Fruit fly (Drosophila melanogaster) whole organism, wandering third instar larva: ENCODE results near the gene CG13793.

ENCODE experiments used
- Abd-B ChIP-seq: fragments of >200 bp; optimal IDR thresholded peaks from 2 replicates; lab custom pipeline; 2017; ENCODE audit warnings: missing biosample characterization, missing genetic modification characterization
- CG32264 ChIP-seq: fragments of 200-800 bp; sonication (Bioruptor generic); optimal IDR thresholded peaks from 2 replicates; lab custom pipeline; 2016; ENCODE audit warnings: missing biosample characterization, missing genetic modification characterization
- CG9705 ChIP-seq: fragments of 200-800 bp; sonication (Bioruptor generic); optimal IDR thresholded peaks from 2 replicates; lab custom pipeline; 2018; ENCODE audit warnings: missing biosample characterization, mild to moderate bottlenecking, missing genetic modification characterization
- CrebA ChIP-seq: fragments of 200-800 bp; sonication (Bioruptor generic); optimal IDR thresholded peaks from 2 replicates; lab custom pipeline; 2016; ENCODE audit warnings: missing biosample characterization, mild to moderate bottlenecking, missing genetic modification characterization, borderline replicate concordance
- Dfd ChIP-seq: fragments of >200 bp; optimal IDR thresholded peaks from 2 replicates; lab custom pipeline; 2017; ENCODE audit warnings: missing biosample characterization, missing genetic modification characterization
- Dif ChIP-seq: fragments of 200-275, 200-300 bp; sonication (Bioruptor generic); optimal IDR thresholded peaks from 2 replicates; lab custom pipeline; 2018; ENCODE audit warnings: missing biosample characterization, missing genetic modification characterization; ENCODE audit not compliant: partially characterized antibody
- GATAd ChIP-seq: sonication (Bioruptor generic); optimal IDR thresholded peaks from 2 replicates; lab custom pipeline; 2016; ENCODE audit warnings: missing biosample characterization, missing genetic modification characterization
- HLH106 ChIP-seq: fragments of 200-800 bp; optimal IDR thresholded peaks from 3 replicates; lab custom pipeline; 2019; ENCODE audit warnings: missing biosample characterization, mild to moderate bottlenecking, missing genetic modification characterization, moderate library complexity
- Hnf4 ChIP-seq: fragments of 200-800 bp; sonication (Bioruptor generic); optimal IDR thresholded peaks from 2 replicates; lab custom pipeline; 2016; ENCODE audit warnings: missing biosample characterization, mild to moderate bottlenecking, missing genetic modification characterization
- Hr78 ChIP-seq: fragments of >200 bp; optimal IDR thresholded peaks from 2 replicates; lab custom pipeline; 2017; ENCODE audit warnings: missing biosample characterization, missing genetic modification characterization
- Hr83 ChIP-seq: fragments of 200-300 bp; sonication (Bioruptor generic); optimal IDR thresholded peaks from 2 replicates; lab custom pipeline; 2016; ENCODE audit warnings: missing biosample characterization, mild to moderate bottlenecking, missing genetic modification characterization, moderate library complexity; ENCODE audit not compliant: poor library complexity, severe bottlenecking
- Jra ChIP-seq: sonication (Bioruptor generic); optimal IDR thresholded peaks from 2 replicates; lab custom pipeline; 2016; ENCODE audit warnings: missing biosample characterization, missing genetic modification characterization
- Mio ChIP-seq: sonication (Bioruptor generic); optimal IDR thresholded peaks from 2 replicates; lab custom pipeline; 2016; ENCODE audit warnings: missing biosample characterization, missing genetic modification characterization
- Myc ChIP-seq: fragments of >200 bp; optimal IDR thresholded peaks from 2 replicates; lab custom pipeline; 2017
- N ChIP-seq: fragments of >200 bp; optimal IDR thresholded peaks from 2 replicates; lab custom pipeline; 2018; ENCODE audit warnings: missing biosample characterization, missing external identifiers, missing genetic modification characterization
- OdsH ChIP-seq: fragments of 200-800 bp; sonication (Bioruptor generic); optimal IDR thresholded peaks from 2 replicates; lab custom pipeline; 2016; ENCODE audit warnings: missing biosample characterization, mild to moderate bottlenecking, missing genetic modification characterization
- Rel ChIP-seq, 2 experiments: fragments of 200-800 bp; sonication (Bioruptor generic) in 1 of 2; optimal IDR thresholded peaks; 2 replicates in 1 of 2; 3 replicates in 1 of 2; lab custom pipeline; 2016 to 2019; ENCODE audit warnings: mild to moderate bottlenecking in 2 of 2, missing biosample characterization in 2 of 2, missing genetic modification characterization in 2 of 2, moderate library complexity in 1 of 2
- Sp1 ChIP-seq: fragments of 200-800 bp; sonication (Bioruptor generic); optimal IDR thresholded peaks from 3 replicates; lab custom pipeline; 2019; ENCODE audit warnings: missing biosample characterization, mild to moderate bottlenecking, missing genetic modification characterization, moderate library complexity
- Vsx2 ChIP-seq: fragments of 200-300, 225-300 bp; sonication (Bioruptor generic); optimal IDR thresholded peaks from 2 replicates; lab custom pipeline; 2018; ENCODE audit warnings: missing biosample characterization, missing genetic modification characterization; ENCODE audit not compliant: partially characterized antibody
- br ChIP-seq: fragments of 200-800 bp; sonication (Bioruptor generic); optimal IDR thresholded peaks from 2 replicates; lab custom pipeline; 2016; ENCODE audit warnings: missing biosample characterization, missing genetic modification characterization
- brk ChIP-seq: fragments of 200-800 bp; sonication (Bioruptor generic); optimal IDR thresholded peaks from 2 replicates; lab custom pipeline; 2016; ENCODE audit warnings: missing biosample characterization, mild to moderate bottlenecking, missing genetic modification characterization
- dl ChIP-seq, 2 experiments: fragments of 175-275, 200-275 bp in 1 of 2; fragments of 200-275 bp in 1 of 2; sonication (Bioruptor generic); optimal IDR thresholded peaks; lab custom pipeline; 2018; ENCODE audit warnings: mild to moderate bottlenecking in 2 of 2, missing biosample characterization in 2 of 2, missing genetic modification characterization in 2 of 2, moderate library complexity in 2 of 2; ENCODE audit not compliant: partially characterized antibody in 2 of 2, insufficient read depth in 1 of 2
- dmrt93B ChIP-seq: fragments of 200-800 bp; sonication (Bioruptor generic); optimal IDR thresholded peaks from 2 replicates; lab custom pipeline; 2018; ENCODE audit warnings: missing biosample characterization, mild to moderate bottlenecking, missing genetic modification characterization
- dsf ChIP-seq: sonication (Bioruptor generic); optimal IDR thresholded peaks from 2 replicates; lab custom pipeline; 2016; ENCODE audit warnings: missing biosample characterization, missing genetic modification characterization, borderline replicate concordance
- ey ChIP-seq: fragments of 200-800 bp; sonication (Bioruptor generic); optimal IDR thresholded peaks from 2 replicates; lab custom pipeline; 2016; ENCODE audit warnings: missing biosample characterization, missing genetic modification characterization
- foxo ChIP-seq, 2 experiments: fragments of 200-800 bp; sonication (Bioruptor generic); optimal IDR thresholded peaks; 2 replicates in 1 of 2; 3 replicates in 1 of 2; lab custom pipeline; 2016 to 2017; ENCODE audit warnings: missing biosample characterization in 2 of 2, missing genetic modification characterization in 2 of 2
- fru ChIP-seq: fragments of 200-800 bp; sonication (Bioruptor generic); optimal IDR thresholded peaks from 3 replicates; lab custom pipeline; 2016; ENCODE audit warnings: missing biosample characterization, mild to moderate bottlenecking, missing genetic modification characterization
- h ChIP-seq: fragments of 200-800 bp; sonication (Bioruptor generic); optimal IDR thresholded peaks from 3 replicates; lab custom pipeline; 2016; ENCODE audit warnings: missing biosample characterization, mild to moderate bottlenecking, missing genetic modification characterization
- jim ChIP-seq: fragments of 175-275, 200-325 bp; sonication (Bioruptor generic); optimal IDR thresholded peaks from 2 replicates; lab custom pipeline; 2016; ENCODE audit warnings: missing biosample characterization, mild to moderate bottlenecking, missing genetic modification characterization
- lola ChIP-seq: fragments of >200 bp; optimal IDR thresholded peaks from 2 replicates; lab custom pipeline; 2017; ENCODE audit warnings: missing biosample characterization, missing genetic modification characterization
- pan ChIP-seq: fragments of >200 bp; optimal IDR thresholded peaks from 2 replicates; lab custom pipeline; 2017
- psq ChIP-seq: fragments of 200-800 bp; sonication (Bioruptor generic); optimal IDR thresholded peaks from 3 replicates; lab custom pipeline; 2017; ENCODE audit warnings: missing biosample characterization, mild to moderate bottlenecking, missing genetic modification characterization, moderate library complexity
- rgr ChIP-seq: fragments of 200-800 bp; sonication (Bioruptor generic); optimal IDR thresholded peaks from 3 replicates; lab custom pipeline; 2016; ENCODE audit warnings: missing biosample characterization, mild to moderate bottlenecking, missing genetic modification characterization
- sage ChIP-seq: fragments of 200-800 bp; sonication (Bioruptor generic); optimal IDR thresholded peaks from 2 replicates; lab custom pipeline; 2016; ENCODE audit warnings: missing biosample characterization, mild to moderate bottlenecking, missing genetic modification characterization
- sv ChIP-seq: fragments of 200-800 bp; sonication (Bioruptor generic); optimal IDR thresholded peaks from 3 replicates; lab custom pipeline; 2016; ENCODE audit warnings: missing biosample characterization, missing genetic modification characterization
- tai ChIP-seq: sonication (Bioruptor generic); optimal IDR thresholded peaks from 2 replicates; lab custom pipeline; 2016; ENCODE audit warnings: missing biosample characterization, missing genetic modification characterization
- usp ChIP-seq: fragments of >200 bp; optimal IDR thresholded peaks from 2 replicates; lab custom pipeline; 2017; ENCODE audit warnings: missing biosample characterization, missing genetic modification characterization
- woc ChIP-seq: sonication (Bioruptor generic); optimal IDR thresholded peaks from 2 replicates; lab custom pipeline; 2016; ENCODE audit warnings: missing biosample characterization, mild to moderate bottlenecking, missing genetic modification characterization

The CG13793 gene

dm6 chr2L:7703534-7703933 is 15.8 kb downstream of the CG13793 start:
- TF ChIP-seq br (GFP tag; lab: Kevin White, UChicago) (peak; percentile 84), fru (GFP tag; lab: Kevin White, UChicago) (peak; percentile 79), Hr83 (no peak), Sp1 (peak; percentile 77), Jra (peak; percentile 34), dmrt93B (peak; percentile 61), h (GFP tag; lab: Kevin White, UChicago) (peak; percentile 77), woc (GFP tag; lab: Kevin White, UChicago) (peak; percentile 37), OdsH (GFP tag; lab: Kevin White, UChicago) (peak; percentile 79), Hnf4 (GFP tag; lab: Kevin White, UChicago) (peak; percentile 67), psq (GFP tag; lab: Kevin White, UChicago) (peak; percentile 67), lola (no peak), CG9705 (GFP tag; lab: Kevin White, UChicago) (peak; percentile 42), ey (GFP tag; lab: Kevin White, UChicago) (peak; percentile 82), Hr78 (GFP tag; lab: Kevin White, UChicago) (no peak), tai (GFP tag; lab: Kevin White, UChicago) (peak; percentile 75), rgr (GFP tag; lab: Kevin White, UChicago) (peak; percentile 74), pan (lab: Kevin White, UChicago) (no peak), HLH106 (tag; lab: Kevin White, UChicago) (peak; percentile 82), CG32264 (peak; percentile 30), dl (GFP tag; optimal IDR thresholded peaks at IDR 0.05; lab: Kevin White, UChicago; ENCODE audit: insufficient read depth in 1 of 2, partially characterized antibody in 2 of 2) (no peak), foxo (GFP tag; optimal IDR thresholded peaks at IDR 0.05; lab: Kevin White, UChicago) (peak in 1 of 2 experiments; percentile 79), Dfd (GFP tag; lab: Kevin White, UChicago) (no peak), jim (GFP tag; lab: Kevin White, UChicago) (no peak), Vsx2 (GFP tag; lab: Kevin White, UChicago) (no peak)

DNA sequence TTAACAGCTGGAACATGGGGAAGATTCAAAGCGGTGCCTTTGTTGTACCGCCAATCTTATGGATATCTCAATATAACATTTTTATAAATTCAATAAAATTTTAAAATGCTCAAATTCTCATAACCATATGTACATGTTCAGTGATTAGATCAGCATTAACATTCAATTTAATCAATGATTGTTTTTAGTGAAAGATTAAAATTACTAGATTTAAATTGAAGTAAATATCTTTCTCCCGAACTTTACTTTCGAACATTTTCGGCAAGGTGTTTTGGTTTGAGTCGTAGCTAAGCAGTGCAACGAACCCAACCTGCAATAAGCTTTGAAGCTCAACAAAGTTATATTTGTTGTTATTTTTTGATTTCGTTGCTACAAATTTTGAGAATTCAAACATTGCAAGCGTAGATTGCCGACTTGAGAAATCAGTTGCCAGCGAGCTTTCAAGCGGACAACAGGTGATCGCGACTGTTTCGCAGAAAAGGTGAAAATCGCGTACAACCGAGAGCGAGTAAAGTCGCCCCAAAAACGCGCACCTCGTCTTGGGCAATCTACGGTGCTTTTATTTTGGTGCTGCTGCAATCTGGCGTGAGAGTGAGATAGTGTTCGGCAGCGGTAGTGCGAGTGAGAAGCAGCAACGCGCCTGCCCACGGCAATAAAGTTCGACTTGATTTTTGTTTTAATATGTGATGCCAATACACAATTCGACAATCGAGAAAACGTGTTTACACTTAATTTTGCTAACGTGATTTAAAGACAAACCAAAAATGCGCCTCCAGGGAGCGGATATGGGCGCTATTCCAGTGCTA is 16.7 kb downstream of the CG13793 start, which contains the start of gene Tep3:
TSS of gene Tep3 (plus strand) at position 423 of the 806 bp plus-strand sequence.
- TF ChIP-seq CrebA (GFP tag; lab: Kevin White, UChicago) (peak; percentile 2), pan (lab: Kevin White, UChicago) (no peak), Dfd (GFP tag; lab: Kevin White, UChicago) (no peak), Sp1 (no peak), Mio (GFP tag; lab: Kevin White, UChicago) (no peak), brk (GFP tag; lab: Kevin White, UChicago) (peak; percentile 5), h (GFP tag; lab: Kevin White, UChicago) (peak; percentile 42), jim (GFP tag; lab: Kevin White, UChicago) (no peak), Myc (lab: Kevin White, UChicago) (peak; percentile 48), sv (GFP tag; lab: Kevin White, UChicago) (peak; percentile 37), woc (GFP tag; lab: Kevin White, UChicago) (no peak), Rel (GFP tag; optimal IDR thresholded peaks at IDR 0.05; lab: Kevin White, UChicago) (no peak), Rel (tag; optimal IDR thresholded peaks at IDR 0.05; lab: Kevin White, UChicago) (no peak), br (GFP tag; lab: Kevin White, UChicago) (no peak), lola (no peak), Hr83 (no peak), rgr (GFP tag; lab: Kevin White, UChicago) (peak; percentile 43), Hr78 (GFP tag; lab: Kevin White, UChicago) (no peak), HLH106 (tag; lab: Kevin White, UChicago) (peak; percentile 42), dmrt93B (no peak), ey (GFP tag; lab: Kevin White, UChicago) (peak; percentile 38), GATAd (GFP tag; lab: Kevin White, UChicago) (no peak), CG32264 (no peak), usp (no peak), OdsH (GFP tag; lab: Kevin White, UChicago) (no peak), dsf (GFP tag; lab: Kevin White, UChicago) (no peak), fru (GFP tag; lab: Kevin White, UChicago) (peak; percentile 90), psq (GFP tag; lab: Kevin White, UChicago) (peak; percentile 35), sage (GFP tag; lab: Kevin White, UChicago) (peak; percentile 34), N (GFP tag; lab: Kevin White, UChicago) (no peak), foxo (GFP tag; optimal IDR thresholded peaks at IDR 0.05; lab: Kevin White, UChicago) (peak in 1 of 2 experiments; percentile 42), Abd-B (GFP tag; lab: Kevin White, UChicago) (no peak), tai (GFP tag; lab: Kevin White, UChicago) (peak; percentile 32), Jra (no peak), Vsx2 (GFP tag; lab: Kevin White, UChicago) (no peak), Dif (peak; percentile 41), dl (GFP tag; optimal IDR thresholded peaks at IDR 0.05; lab: Kevin White, UChicago; ENCODE audit: insufficient read depth in 1 of 2, partially characterized antibody in 2 of 2) (no peak), CG9705 (GFP tag; lab: Kevin White, UChicago) (no peak), Hnf4 (GFP tag; lab: Kevin White, UChicago) (peak; percentile 36)
